Worm (Caenorhabditis elegans) whole organism, young adult: ENCODE results near the gene ssq-2.

Experiments used
- B0019.2 ChIP-seq: fragments of 200-800 bp; sonication (Bioruptor generic); conservative IDR thresholded peaks from 2 replicates; pipeline ENCODE4 v1.3.6; 2022; ENCODE audit warnings: missing genetic modification reagents, missing genetic modification characterization, missing compliant biosample characterization
- C06A6.2 ChIP-seq: fragments of 200-800 bp; sonication (Bioruptor generic); conservative IDR thresholded peaks from 2 replicates; pipeline ENCODE4 v1.3.6; 2022; ENCODE audit warnings: missing genetic modification characterization, missing compliant biosample characterization
- C17E4.6 ChIP-seq: fragments of 200-800 bp; sonication (Bioruptor generic); IDR thresholded peaks from 2 replicates; pipeline ENCODE4 v1.3.6; 2022; ENCODE audit warnings: missing genetic modification reagents, missing genetic modification characterization, missing compliant biosample characterization
- F49E8.2 ChIP-seq: sonication (generic microtip); optimal IDR thresholded peaks from 3 replicates; lab custom pipeline; 2017; ENCODE audit warnings: missing genetic modification characterization, mild to moderate bottlenecking, missing compliant biosample characterization, antibody characterized with exemption, moderate library complexity; ENCODE audit not compliant: insufficient read depth
- F55B11.4 ChIP-seq: sonication (generic microtip); optimal IDR thresholded peaks from 2 replicates; lab custom pipeline; 2016; ENCODE audit warnings: missing compliant biosample characterization, missing genetic modification characterization, borderline replicate concordance; ENCODE audit not compliant: insufficient read depth
- Y53F4B.3 ChIP-seq: fragments of 200-800 bp; sonication (Bioruptor generic); IDR thresholded peaks from 2 replicates; pipeline ENCODE4 v1.3.6; 2022; ENCODE audit warnings: missing genetic modification reagents, missing genetic modification characterization, missing compliant biosample characterization
- Y79H2A.3 ChIP-seq: fragments of 200-800 bp; sonication (Bioruptor generic); conservative IDR thresholded peaks from 2 replicates; pipeline ENCODE4 v1.3.6; 2022; ENCODE audit warnings: missing genetic modification reagents, missing genetic modification characterization, missing compliant biosample characterization
- ama-1 ChIP-seq, 3 experiments: fragments of 150-350 bp in 1 of 3; sonication (generic microtip) in 2 of 3; optimal IDR thresholded peaks; 2 replicates each; lab custom pipeline; 2014 to 2018; ENCODE audit warnings: missing biosample characterization in 2 of 3, missing genetic modification characterization in 2 of 3, missing genetic modification reagents in 2 of 3
- athp-1 ChIP-seq: sonication (generic microtip); optimal IDR thresholded peaks from 2 replicates; lab custom pipeline; 2017; ENCODE audit warnings: mild to moderate bottlenecking, missing genetic modification characterization, missing compliant biosample characterization
- attf-5 ChIP-seq: fragments of 200-800 bp; sonication (Bioruptor generic); optimal IDR thresholded peaks from 2 replicates; lab custom pipeline; 2018; ENCODE audit warnings: mild to moderate bottlenecking, missing genetic modification characterization, missing compliant biosample characterization
- ccch-3 ChIP-seq: fragments of 200-800 bp; sonication (Bioruptor generic); optimal IDR thresholded peaks from 2 replicates; lab custom pipeline; 2018; ENCODE audit warnings: mild to moderate bottlenecking, missing genetic modification characterization, missing compliant biosample characterization
- ceh-27 ChIP-seq: fragments of 200-800 bp; sonication (Bioruptor generic); optimal IDR thresholded peaks from 2 replicates; lab custom pipeline; 2018; ENCODE audit warnings: mild to moderate bottlenecking, missing genetic modification characterization, moderate library complexity, missing compliant biosample characterization
- ceh-40 ChIP-seq: fragments of 200-800 bp; sonication (Bioruptor generic); IDR thresholded peaks from 2 replicates; pipeline ENCODE4 v1.3.6; 2022; ENCODE audit warnings: missing genetic modification characterization, missing compliant biosample characterization
- ceh-91 ChIP-seq: fragments of 200-800 bp; sonication (Bioruptor generic); IDR thresholded peaks from 2 replicates; pipeline ENCODE4 v1.3.6; 2022; ENCODE audit warnings: missing genetic modification reagents, missing genetic modification characterization, missing compliant biosample characterization
- efl-1 ChIP-seq: fragments of 150-350 bp; optimal IDR thresholded peaks from 2 replicates; lab custom pipeline; 2014; ENCODE audit warnings: missing biosample characterization, missing genetic modification reagents, missing genetic modification characterization
- egrh-3 ChIP-seq: fragments of 200-800 bp; sonication (Bioruptor generic); IDR thresholded peaks from 2 replicates; pipeline ENCODE4 v1.3.6; 2022; ENCODE audit warnings: missing genetic modification reagents, missing genetic modification characterization, missing compliant biosample characterization
- gei-17 ChIP-seq: fragments of 200-800 bp; sonication (Bioruptor generic); optimal IDR thresholded peaks from 2 replicates; lab custom pipeline; 2018; ENCODE audit warnings: mild to moderate bottlenecking, missing genetic modification characterization, missing compliant biosample characterization
- hlh-12 ChIP-seq: sonication (generic microtip); optimal IDR thresholded peaks from 2 replicates; lab custom pipeline; 2016; ENCODE audit warnings: missing genetic modification characterization, missing compliant biosample characterization
- lin-54 ChIP-seq: fragments of 200-800 bp; sonication (Bioruptor generic); optimal IDR thresholded peaks from 2 replicates; lab custom pipeline; 2018; ENCODE audit warnings: mild to moderate bottlenecking, missing genetic modification characterization, missing compliant biosample characterization
- lir-1 ChIP-seq: fragments of 200-800 bp; sonication (Bioruptor generic); conservative IDR thresholded peaks from 2 replicates; pipeline ENCODE4 v1.3.6; 2022; ENCODE audit warnings: missing genetic modification reagents, missing genetic modification characterization, missing compliant biosample characterization
- madf-8 ChIP-seq: fragments of 200-800 bp; sonication (Bioruptor generic); conservative IDR thresholded peaks from 2 replicates; pipeline ENCODE4 v1.3.6; 2022; ENCODE audit warnings: missing genetic modification reagents, missing genetic modification characterization, missing compliant biosample characterization
- mes-4 ChIP-seq: sonication (generic microtip); optimal IDR thresholded peaks from 2 replicates; lab custom pipeline; 2016; ENCODE audit warnings: missing genotype, missing genetic modification characterization, missing compliant biosample characterization
- mxl-1 ChIP-seq: sonication (generic microtip); optimal IDR thresholded peaks from 2 replicates; lab custom pipeline; 2016; ENCODE audit warnings: missing genetic modification characterization, missing compliant biosample characterization
- nhr-27 ChIP-seq: fragments of 200-800 bp; sonication (Bioruptor generic); optimal IDR thresholded peaks from 2 replicates; lab custom pipeline; 2018; ENCODE audit warnings: mild to moderate bottlenecking, missing genetic modification characterization, moderate library complexity, missing compliant biosample characterization
- nhr-90 ChIP-seq: sonication (generic microtip); optimal IDR thresholded peaks from 2 replicates; lab custom pipeline; 2016; ENCODE audit warnings: missing genotype, mild to moderate bottlenecking, missing genetic modification characterization, missing compliant biosample characterization
- rec-8 ChIP-seq, 2 experiments: sonication (generic microtip); optimal IDR thresholded peaks; 2 replicates each; lab custom pipeline; 2016; ENCODE audit warnings: mild to moderate bottlenecking in 2 of 2, missing genetic modification characterization in 2 of 2, missing genetic modification reagents in 2 of 2, missing genotype in 2 of 2, missing biosample characterization in 1 of 2, missing compliant biosample characterization in 1 of 2, moderate library complexity in 1 of 2
- sdz-38 ChIP-seq: sonication (generic microtip); optimal IDR thresholded peaks from 2 replicates; lab custom pipeline; 2016; ENCODE audit warnings: missing genotype, missing genetic modification characterization, missing compliant biosample characterization
- snpc-1.3 ChIP-seq: sonication (generic microtip); optimal IDR thresholded peaks from 2 replicates; lab custom pipeline; 2017; ENCODE audit warnings: missing genetic modification characterization, mild to moderate bottlenecking, missing compliant biosample characterization, antibody characterized with exemption, moderate library complexity, missing genotype, missing genetic modification reagents; ENCODE audit not compliant: insufficient read depth
- snpc-3.4 ChIP-seq: sonication (generic microtip); optimal IDR thresholded peaks from 2 replicates; lab custom pipeline; 2017; ENCODE audit warnings: missing genetic modification characterization, mild to moderate bottlenecking, missing compliant biosample characterization, antibody characterized with exemption, moderate library complexity, missing genotype, missing genetic modification reagents
- sptf-2 ChIP-seq: fragments of 200-800 bp; sonication (Bioruptor generic); optimal IDR thresholded peaks from 2 replicates; lab custom pipeline; 2018; ENCODE audit warnings: mild to moderate bottlenecking, missing genetic modification characterization, missing compliant biosample characterization
- unc-62 ChIP-seq: fragments of 150-350 bp; optimal IDR thresholded peaks from 2 replicates; lab custom pipeline; 2014; ENCODE audit warnings: missing biosample characterization, missing genetic modification reagents, missing genetic modification characterization
- ztf-22 ChIP-seq: fragments of 200-800 bp; sonication (Bioruptor generic); optimal IDR thresholded peaks from 2 replicates; lab custom pipeline; 2018; ENCODE audit warnings: mild to moderate bottlenecking, missing genetic modification characterization, moderate library complexity, missing compliant biosample characterization
- ztf-26 ChIP-seq: sonication (generic microtip); optimal IDR thresholded peaks from 2 replicates; lab custom pipeline; 2017; ENCODE audit warnings: missing genetic modification characterization, missing compliant biosample characterization

The ssq-2 gene

ce11 chrIV:4977176-4977693 is 18.7 kb upstream of the ssq-2 start, which contains the start of gene E03H12.5:
TSS of gene E03H12.5 (plus strand) at chrIV:4977226.
- peak; percentile 85; the same call in 1 of the 2 replicates for TF ChIP-seq egrh-3 (GFP tag; lab: Robert Waterston, UW)
- TF ChIP-seq snpc-1.3 (tag; lab: Kevin White, UChicago): no peak

DNA sequence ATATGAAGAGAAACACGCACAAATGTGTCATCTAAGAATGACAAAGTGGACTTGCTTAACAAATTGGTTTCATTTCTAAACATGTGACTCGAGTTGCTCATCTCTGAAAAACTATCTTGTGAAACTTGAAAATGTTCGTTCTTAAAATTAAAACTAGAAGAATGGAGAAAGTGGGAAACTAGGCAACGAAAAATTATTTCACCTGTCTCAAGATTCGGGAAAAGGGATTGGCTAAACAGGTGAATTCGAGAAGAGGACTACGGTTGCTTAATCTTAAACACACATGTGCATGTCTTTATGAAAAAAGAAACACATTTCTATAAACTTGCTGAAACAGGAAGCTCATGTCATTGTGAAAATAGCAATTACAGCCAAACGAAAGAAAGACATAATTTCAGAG is 14.9 kb upstream of the ssq-2 start, which contains the start of gene srz-24:
TSS of gene srz-24 (minus strand) at position 101 of the 400 bp plus-strand sequence.
- TF ChIP-seq Y79H2A.3 (GFP tag; lab: Robert Waterston, UW) (no peak), unc-62 (no peak), madf-8 (no peak), efl-1 (GFP tag; lab: Kevin White, UChicago) (no peak), hlh-12 (tag; lab: Kevin White, UChicago) (no peak), B0019.2 (GFP tag; lab: Robert Waterston, UW) (no peak), ceh-27 (GFP tag; lab: Kevin White, UChicago) (no peak), mxl-1 (no peak), ztf-26 (tag; lab: Kevin White, UChicago) (no peak), attf-5 (no peak), athp-1 (tag; lab: Kevin White, UChicago) (no peak), F55B11.4 (tag; lab: Kevin White, UChicago) (no peak), sdz-38 (tag; lab: Kevin White, UChicago) (no peak), mes-4 (tag; lab: Kevin White, UChicago) (no peak), ccch-3 (GFP tag; lab: Kevin White, UChicago) (no peak), lir-1 (GFP tag; lab: Robert Waterston, UW) (no peak), gei-17 (GFP tag; lab: Kevin White, UChicago) (no peak), ceh-91 (GFP tag; lab: Robert Waterston, UW) (no peak), snpc-1.3 (tag; lab: Kevin White, UChicago) (no peak)

DNA sequence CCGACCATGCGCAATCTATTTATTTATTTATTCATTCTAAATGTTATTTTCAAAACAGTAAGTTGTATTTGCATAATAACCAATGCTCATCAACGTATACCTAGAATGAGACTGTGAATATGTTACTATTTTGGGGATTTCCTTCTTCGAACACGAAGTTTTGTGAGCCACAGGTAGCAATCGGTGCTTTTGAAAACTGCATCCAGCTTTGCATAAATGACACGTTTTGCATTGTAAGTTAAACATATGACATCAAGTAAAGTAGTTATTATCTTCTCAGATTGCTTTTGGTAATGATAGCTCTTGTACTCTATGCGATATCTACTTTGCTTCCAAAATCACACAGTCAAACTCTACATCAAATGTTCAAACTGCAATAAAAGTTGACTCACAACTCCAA is 13.5 kb upstream of the ssq-2 start, which contains the start of gene E03H12.4:
TSS of gene E03H12.4 (plus strand) at position 120 of the 400 bp plus-strand sequence.
- TF ChIP-seq snpc-1.3 (tag; lab: Kevin White, UChicago): no peak
- no peak for TF ChIP-seq C17E4.6 (GFP tag; lab: Robert Waterston, UW)
- no peak for TF ChIP-seq F49E8.2 (tag; lab: Kevin White, UChicago)
- no peak for TF ChIP-seq lin-54
- TF ChIP-seq sdz-38 (tag; lab: Kevin White, UChicago): no peak
- TF ChIP-seq sptf-2 (GFP tag; lab: Kevin White, UChicago): no peak
- no peak for TF ChIP-seq ama-1 (optimal IDR thresholded peaks at IDR 0.05; lab: Kevin White, UChicago)
- no peak for TF ChIP-seq ama-1 (GFP tag; optimal IDR thresholded peaks at IDR 0.05; lab: Kevin White, UChicago)
- TF ChIP-seq C06A6.2 (GFP tag; lab: Robert Waterston, UW): no peak
- no peak for TF ChIP-seq rec-8 (tag; optimal IDR thresholded peaks at IDR 0.05; lab: Kevin White, UChicago)
- no peak for TF ChIP-seq nhr-27
- no peak for TF ChIP-seq nhr-90
- no peak for TF ChIP-seq Y53F4B.3 (GFP tag; lab: Robert Waterston, UW)
- no peak for TF ChIP-seq athp-1 (tag; lab: Kevin White, UChicago)
- TF ChIP-seq F55B11.4 (tag; lab: Kevin White, UChicago): no peak
- TF ChIP-seq ztf-22: no peak
- no peak for TF ChIP-seq snpc-3.4
- no peak for TF ChIP-seq ztf-26 (tag; lab: Kevin White, UChicago)

ce11 chrIV:4983746-4984145 is 12.2 kb upstream of the ssq-2 start, which contains the start of gene clec-176:
TSS of gene clec-176 (plus strand) at chrIV:4984046.
- TF ChIP-seq ceh-40: no peak
